Worm (Caenorhabditis elegans): ENCODE results near the gene nspd-6.

ce11 chrIV:5186480-5187205, 21.1 kb upstream of the nspd-6 start, which contains the start of the genes W03F8.6 and mtrf-1L:
- TF ChIP-seq ama-1 (optimal IDR thresholded peaks at IDR 0.05), result no peak
- TF ChIP-seq hnd-1 (tag; optimal IDR thresholded peaks at IDR 0.05), result no peak
- no peak for TF ChIP-seq hmg-4 (GFP tag; optimal IDR thresholded peaks at IDR 0.05)
- no peak for TF ChIP-seq flt-1 (GFP tag; IDR thresholded peaks at IDR 0.05)
- TF ChIP-seq aly-1 (tag; optimal IDR thresholded peaks at IDR 0.05), result no peak
